Fruit fly (Drosophila melanogaster) whole organism, embryonic: ENCODE results near the gene ball.

Experiments
- Antp ChIP-seq: fragments of 200-800 bp; sonication (Bioruptor generic); optimal IDR thresholded peaks from 3 replicates; lab custom pipeline; 2016; ENCODE audit warnings: missing biosample characterization, missing genetic modification characterization
- Atf6 ChIP-seq: fragments of 200-800 bp; sonication (Bioruptor generic); IDR thresholded peaks from 2 replicates; pipeline ENCODE4 v1.3.6; 2022; ENCODE audit warnings: missing biosample characterization, missing genetic modification characterization
- Bgb ChIP-seq: fragments of 200-800 bp; sonication (Bioruptor generic); IDR thresholded peaks from 2 replicates; pipeline ENCODE4 v1.3.6; 2022; ENCODE audit warnings: missing biosample characterization, missing genetic modification characterization; ENCODE audit not compliant: partially characterized antibody
- CG10267 ChIP-seq: fragments of 200-800 bp; sonication (Bioruptor generic); optimal IDR thresholded peaks from 2 replicates; lab custom pipeline; 2018; ENCODE audit warnings: missing biosample characterization, mild to moderate bottlenecking, missing genetic modification characterization, moderate library complexity
- CG10274 ChIP-seq: fragments of 200-800 bp; sonication (Bioruptor generic); optimal IDR thresholded peaks from 3 replicates; lab custom pipeline; 2017; ENCODE audit warnings: missing biosample characterization, mild to moderate bottlenecking, missing genetic modification characterization
- CG12236 ChIP-seq: fragments of 200-800 bp; sonication (Bioruptor generic); optimal IDR thresholded peaks from 2 replicates; lab custom pipeline; 2016; ENCODE audit warnings: missing biosample characterization, missing genetic modification characterization
- CG13775 ChIP-seq: fragments of 200-800 bp; sonication (Bioruptor generic); optimal IDR thresholded peaks from 3 replicates; lab custom pipeline; 2017; ENCODE audit warnings: missing biosample characterization, mild to moderate bottlenecking, missing genetic modification characterization
- CG14050 ChIP-seq: fragments of 200-800 bp; sonication (Bioruptor generic); IDR thresholded peaks from 3 replicates; pipeline ENCODE4 v1.3.6; 2022; ENCODE audit warnings: missing biosample characterization, missing genetic modification characterization
- CG14441 ChIP-seq: fragments of 200-800 bp; sonication (Bioruptor generic); IDR thresholded peaks from 2 replicates; pipeline ENCODE4 v1.3.6; 2022; ENCODE audit warnings: missing biosample characterization, missing genetic modification characterization
- CG17359 ChIP-seq: fragments of 200-800 bp; sonication (Bioruptor generic); optimal IDR thresholded peaks from 3 replicates; lab custom pipeline; 2018; ENCODE audit warnings: missing biosample characterization, mild to moderate bottlenecking, missing genetic modification characterization, moderate library complexity
- CG17385 ChIP-seq: fragments of 200-800 bp; sonication (Bioruptor generic); optimal IDR thresholded peaks from 3 replicates; lab custom pipeline; 2018; ENCODE audit warnings: missing biosample characterization, mild to moderate bottlenecking, missing genetic modification characterization
- CG17802 ChIP-seq: fragments of 200-800 bp; sonication (Bioruptor generic); optimal IDR thresholded peaks from 2 replicates; lab custom pipeline; 2018; ENCODE audit warnings: missing biosample characterization, mild to moderate bottlenecking, missing genetic modification characterization, moderate library complexity
- CG3065 ChIP-seq: fragments of 200-800 bp; sonication (Bioruptor generic); optimal IDR thresholded peaks from 2 replicates; lab custom pipeline; 2016; ENCODE audit warnings: missing biosample characterization, missing genetic modification characterization
- CG7745 ChIP-seq: fragments of 200-800 bp; sonication (Bioruptor generic); optimal IDR thresholded peaks from 2 replicates; lab custom pipeline; 2018; ENCODE audit warnings: missing biosample characterization, mild to moderate bottlenecking, missing genetic modification characterization, moderate library complexity
- CG7786 ChIP-seq: fragments of 200-800 bp; sonication (Bioruptor generic); optimal IDR thresholded peaks from 2 replicates; lab custom pipeline; 2016; ENCODE audit warnings: missing biosample characterization, missing genetic modification characterization
- CG7963 ChIP-seq: fragments of 200-800 bp; sonication (Bioruptor generic); IDR thresholded peaks from 3 replicates; pipeline ENCODE4 v1.3.6; 2022; ENCODE audit warnings: missing biosample characterization, missing genetic modification characterization; ENCODE audit not compliant: partially characterized antibody
- Dll ChIP-seq: fragments of 200-800 bp; sonication (Bioruptor generic); IDR thresholded peaks from 4 replicates; pipeline ENCODE4 v1.3.6; 2022; ENCODE audit warnings: missing biosample characterization, missing genetic modification characterization; ENCODE audit not compliant: partially characterized antibody
- Dref ChIP-seq: fragments of 200-800 bp; sonication (Bioruptor generic); IDR thresholded peaks from 2 replicates; pipeline ENCODE4 v1.3.6; 2022; ENCODE audit warnings: missing biosample characterization, missing genetic modification characterization
- Drgx ChIP-seq: fragments of 200-800 bp; sonication (Bioruptor generic); IDR thresholded peaks from 2 replicates; pipeline ENCODE4 v1.3.6; 2022; ENCODE audit warnings: missing biosample characterization, missing genetic modification characterization
- E2f1 ChIP-seq: fragments of 200-800 bp; sonication (Bioruptor generic); IDR thresholded peaks from 2 replicates; pipeline ENCODE4 v1.3.6; 2022; ENCODE audit warnings: missing biosample characterization, missing genetic modification characterization
- Fer3 ChIP-seq: fragments of 200-800 bp; sonication (Bioruptor generic); optimal IDR thresholded peaks from 2 replicates; lab custom pipeline; 2018; ENCODE audit warnings: missing biosample characterization, mild to moderate bottlenecking, missing genetic modification characterization, moderate library complexity
- NFAT ChIP-seq: fragments of 200-800 bp; sonication (Bioruptor generic); IDR thresholded peaks from 2 replicates; pipeline ENCODE4 v1.3.6; 2022; ENCODE audit warnings: missing biosample characterization, missing genetic modification characterization
- Pdp1 ChIP-seq, 2 experiments: fragments of 200-800 bp; sonication (Bioruptor generic); optimal IDR thresholded peaks; 3 replicates each; lab custom pipeline; 2016; ENCODE audit warnings: missing biosample characterization in 2 of 2, missing genetic modification characterization in 2 of 2, mild to moderate bottlenecking in 1 of 2, moderate library complexity in 1 of 2
- Ravus ChIP-seq: fragments of 200-800 bp; sonication (Bioruptor generic); IDR thresholded peaks from 2 replicates; pipeline ENCODE4 v1.3.6; 2022; ENCODE audit warnings: missing biosample characterization, missing genetic modification characterization
- Sox102F ChIP-seq: fragments of 200-800 bp; sonication (Bioruptor generic); optimal IDR thresholded peaks from 2 replicates; lab custom pipeline; 2018; ENCODE audit warnings: missing biosample characterization, mild to moderate bottlenecking, missing genetic modification characterization, moderate library complexity
- Ssrp ChIP-seq: fragments of 200-800 bp; sonication (Bioruptor generic); optimal IDR thresholded peaks from 2 replicates; lab custom pipeline; 2018; ENCODE audit warnings: missing biosample characterization, mild to moderate bottlenecking, missing genetic modification characterization, moderate library complexity
- Tbp ChIP-seq: fragments of >200 bp; optimal IDR thresholded peaks from 2 replicates; lab custom pipeline; 2018; ENCODE audit warnings: missing biosample characterization, missing genetic modification characterization
- Xrp1 ChIP-seq: fragments of 200-800 bp; sonication (Bioruptor generic); IDR thresholded peaks from 2 replicates; pipeline ENCODE4 v1.3.6; 2022; ENCODE audit warnings: missing biosample characterization, missing genetic modification characterization
- ac ChIP-seq: fragments of 200-800 bp; sonication (Bioruptor generic); optimal IDR thresholded peaks from 3 replicates; lab custom pipeline; 2017; ENCODE audit warnings: missing biosample characterization, mild to moderate bottlenecking, missing genetic modification characterization
- bigmax ChIP-seq: fragments of 200-800 bp; sonication (Bioruptor generic); optimal IDR thresholded peaks from 2 replicates; lab custom pipeline; 2018; ENCODE audit warnings: missing biosample characterization, mild to moderate bottlenecking, missing genetic modification characterization
- fd102C ChIP-seq: fragments of 200-800 bp; sonication (Bioruptor generic); optimal IDR thresholded peaks from 2 replicates; lab custom pipeline; 2018; ENCODE audit warnings: missing biosample characterization, mild to moderate bottlenecking, missing genetic modification characterization, moderate library complexity
- fd64A ChIP-seq: fragments of 200-800 bp; sonication (Bioruptor generic); optimal IDR thresholded peaks from 3 replicates; lab custom pipeline; 2018; ENCODE audit warnings: missing biosample characterization, mild to moderate bottlenecking, missing genetic modification characterization
- grau ChIP-seq: fragments of 200-800 bp; optimal IDR thresholded peaks from 3 replicates; lab custom pipeline; 2019; ENCODE audit warnings: missing biosample characterization, mild to moderate bottlenecking, missing genetic modification characterization, moderate library complexity
- hth ChIP-seq: fragments of >200 bp; optimal IDR thresholded peaks from 2 replicates; lab custom pipeline; 2017; ENCODE audit warnings: inconsistent platforms
- kay ChIP-seq: fragments of 200-800 bp; sonication (Bioruptor generic); optimal IDR thresholded peaks from 2 replicates; lab custom pipeline; 2016; ENCODE audit warnings: missing biosample characterization, missing genetic modification characterization
- klu ChIP-seq: fragments of 200-800 bp; sonication (Bioruptor generic); IDR thresholded peaks from 2 replicates; pipeline ENCODE4 v1.3.6; 2022; ENCODE audit warnings: missing biosample characterization, missing genetic modification characterization
- knrl ChIP-seq: fragments of 200-800 bp; sonication (Bioruptor generic); IDR thresholded peaks from 3 replicates; pipeline ENCODE4 v1.3.6; 2022; ENCODE audit warnings: missing biosample characterization, missing genetic modification characterization; ENCODE audit not compliant: partially characterized antibody
- mam ChIP-seq: fragments of 200-800 bp; sonication (Bioruptor generic); optimal IDR thresholded peaks from 3 replicates; lab custom pipeline; 2016; ENCODE audit warnings: missing biosample characterization, missing genetic modification characterization
- mirr ChIP-seq: fragments of 200-800 bp; sonication (Bioruptor generic); optimal IDR thresholded peaks from 3 replicates; lab custom pipeline; 2018; ENCODE audit warnings: missing biosample characterization, mild to moderate bottlenecking, missing genetic modification characterization
- odd ChIP-seq: fragments of 200-800 bp; sonication (Bioruptor generic); optimal IDR thresholded peaks from 2 replicates; lab custom pipeline; 2017; ENCODE audit warnings: missing biosample characterization, mild to moderate bottlenecking, missing genetic modification characterization
- onecut ChIP-seq: fragments of 200-800 bp; sonication (Bioruptor generic); IDR thresholded peaks from 2 replicates; pipeline ENCODE4 v1.3.6; 2022; ENCODE audit warnings: missing biosample characterization, missing genetic modification characterization
- pfk ChIP-seq: fragments of 200-800 bp; sonication (Bioruptor generic); optimal IDR thresholded peaks from 2 replicates; lab custom pipeline; 2018; ENCODE audit warnings: missing biosample characterization, mild to moderate bottlenecking, missing genetic modification characterization, moderate library complexity
- so ChIP-seq: fragments of 200-800 bp; sonication (Bioruptor generic); IDR thresholded peaks from 3 replicates; pipeline ENCODE4 v1.3.6; 2022; ENCODE audit warnings: missing biosample characterization, missing genetic modification characterization
- tin ChIP-seq: fragments of 200-800 bp; sonication (Bioruptor generic); optimal IDR thresholded peaks from 3 replicates; lab custom pipeline; 2016; ENCODE audit warnings: missing biosample characterization, missing genetic modification characterization

The ball gene

dm6 chr3R:26906711-26907510, 40.3 kb upstream of the ball start (continued):
- no peak for TF ChIP-seq CG7963 (GFP tag; lab: Robert Waterston, UW)
- no peak for TF ChIP-seq CG17359 (tag; lab: Kevin White, UChicago)
- TF ChIP-seq tin (GFP tag; lab: Kevin White, UChicago) = no peak
- no peak for TF ChIP-seq CG12236 (GFP tag; lab: Kevin White, UChicago)
- no peak for TF ChIP-seq bigmax
- peak; percentile 0 for TF ChIP-seq mam (GFP tag; lab: Kevin White, UChicago)
- no peak for TF ChIP-seq Pdp1 (GFP tag; optimal IDR thresholded peaks at IDR 0.05; lab: Kevin White, UChicago)
- TF ChIP-seq CG17802 = no peak
- TF ChIP-seq Atf6 (GFP tag; lab: Robert Waterston, UW) = peak; percentile 15; the same call in 1 of the 2 replicates
- TF ChIP-seq Xrp1 (GFP tag; lab: Robert Waterston, UW) = no peak
- no peak for TF ChIP-seq Fer3 (tag; lab: Kevin White, UChicago)
- TF ChIP-seq so = no peak
- no peak for TF ChIP-seq knrl (GFP tag; lab: Robert Waterston, UW)
- peak; percentile 10; the same call in 1 of the 2 replicates for TF ChIP-seq E2f1 (GFP tag; lab: Robert Waterston, UW)
- TF ChIP-seq Dref = no peak
- no peak for TF ChIP-seq Bgb
- TF ChIP-seq kay (GFP tag; lab: Kevin White, UChicago) = no peak
- no peak for TF ChIP-seq onecut (GFP tag; lab: Robert Waterston, UW)
- TF ChIP-seq CG17385 (GFP tag; lab: Kevin White, UChicago) = no peak
- peak; percentile 7 for TF ChIP-seq Sox102F (GFP tag; lab: Kevin White, UChicago)
- no peak for TF ChIP-seq Ravus
- TF ChIP-seq CG14441 (GFP tag; lab: Robert Waterston, UW) = peak; percentile 9; the same call in 1 of the 2 replicates
- no peak for TF ChIP-seq Dll (GFP tag; lab: Robert Waterston, UW)
- TF ChIP-seq NFAT (GFP tag; lab: Robert Waterston, UW) = peak; percentile 43; the same call in 1 of the 2 replicates
- no peak for TF ChIP-seq hth
- no peak for TF ChIP-seq ac
- TF ChIP-seq CG14050 (GFP tag; lab: Robert Waterston, UW) = no peak
- no peak for TF ChIP-seq grau
- TF ChIP-seq CG7786 (GFP tag; lab: Kevin White, UChicago) = no peak

dm6 chr3R:26906034-26906433, 39.4 kb upstream of the ball start:
- TF ChIP-seq Antp (GFP tag; lab: Kevin White, UChicago) = no peak
- TF ChIP-seq CG3065 (GFP tag; lab: Kevin White, UChicago) = no peak
- no peak for TF ChIP-seq fd102C
- no peak for TF ChIP-seq Ssrp (tag; lab: Kevin White, UChicago)
- TF ChIP-seq klu (GFP tag; lab: Robert Waterston, UW) = no peak
- TF ChIP-seq CG7745 (tag; lab: Kevin White, UChicago) = no peak
- no peak for TF ChIP-seq odd (GFP tag; lab: Kevin White, UChicago)
- no peak for TF ChIP-seq CG13775 (GFP tag; lab: Kevin White, UChicago)
- TF ChIP-seq CG10274 (GFP tag; lab: Kevin White, UChicago) = no peak
- no peak for TF ChIP-seq mirr (GFP tag; lab: Kevin White, UChicago)
- TF ChIP-seq pfk (GFP tag; lab: Kevin White, UChicago) = no peak
- TF ChIP-seq Drgx (GFP tag; lab: Robert Waterston, UW) = no peak
- TF ChIP-seq fd64A (GFP tag; lab: Kevin White, UChicago) = no peak
- no peak for TF ChIP-seq CG10267 (tag; lab: Kevin White, UChicago)
- TF ChIP-seq Tbp (GFP tag; lab: Kevin White, UChicago) = no peak
